Worm (Caenorhabditis elegans) whole organism, L4/young adult: Measurements from ENCODE around the gene pqn-71.

Experiments
- W03F9.2 ChIP-seq: fragments of 150-350 bp; optimal IDR thresholded peaks from 2 replicates; lab custom pipeline; 2014; ENCODE audit warnings: missing biosample characterization, missing genetic modification characterization
- dao-5 ChIP-seq: sonication (generic microtip); optimal IDR thresholded peaks from 2 replicates; lab custom pipeline; 2016; ENCODE audit warnings: missing genotype, missing genetic modification characterization, moderate library complexity, missing compliant biosample characterization
- him-1 ChIP-seq: sonication (generic microtip); optimal IDR thresholded peaks from 2 replicates; lab custom pipeline; 2016; ENCODE audit warnings: missing genotype, missing genetic modification reagents, missing genetic modification characterization, missing compliant biosample characterization

pqn-71 gene

DNA sequence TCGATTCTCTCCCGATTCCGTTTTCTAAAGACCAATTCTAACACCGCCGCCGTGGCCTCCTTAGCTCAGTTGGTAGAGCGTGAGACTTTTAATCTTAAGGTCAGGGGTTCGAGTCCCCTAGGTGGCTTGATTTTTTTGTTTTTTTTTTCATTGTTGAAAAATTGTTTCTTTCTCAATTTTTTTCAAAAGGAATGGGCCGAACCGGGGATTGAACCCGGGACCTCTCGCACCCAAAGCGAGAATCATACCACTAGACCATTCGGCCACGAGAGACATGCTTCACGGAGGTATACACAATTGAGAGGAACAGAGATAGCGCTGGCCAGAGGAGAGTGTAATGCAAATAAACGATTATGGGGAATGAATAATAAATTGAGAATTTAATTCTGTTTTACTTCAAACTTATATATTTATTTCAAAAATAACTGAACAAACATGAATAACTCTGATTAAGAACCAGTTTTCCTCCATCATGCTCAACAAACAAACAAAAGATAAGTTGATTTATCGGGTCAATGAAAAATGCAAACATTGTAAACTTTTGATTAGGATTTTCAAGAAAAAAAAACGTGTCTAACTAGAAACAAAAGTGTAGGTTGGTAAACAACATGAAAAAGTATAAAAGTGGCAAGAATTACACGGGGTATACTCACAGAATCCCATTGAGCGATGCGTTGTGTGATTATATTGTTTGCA is at the start of gene pqn-71:
TSS of gene pqn-71 (plus strand) at position 646 of the 696 bp plus-strand sequence.
- peak; percentile 71 for TF ChIP-seq W03F9.2 (tag; lab: Kevin White, UChicago)
- peak; percentile 92 for TF ChIP-seq him-1 (tag; lab: Kevin White, UChicago)
- TF ChIP-seq dao-5 (tag; lab: Kevin White, UChicago): peak; percentile 87

ce11 chrV:15415951-15416350 is 49.5 kb upstream of the pqn-71 start, which contains the start of gene srh-265:
Gene srh-265 (plus strand): TSS chrV:15416251.
- TF ChIP-seq him-1 (tag; lab: Kevin White, UChicago): no peak
- TF ChIP-seq W03F9.2 (tag; lab: Kevin White, UChicago): no peak
- no peak for TF ChIP-seq dao-5 (tag; lab: Kevin White, UChicago)

DNA sequence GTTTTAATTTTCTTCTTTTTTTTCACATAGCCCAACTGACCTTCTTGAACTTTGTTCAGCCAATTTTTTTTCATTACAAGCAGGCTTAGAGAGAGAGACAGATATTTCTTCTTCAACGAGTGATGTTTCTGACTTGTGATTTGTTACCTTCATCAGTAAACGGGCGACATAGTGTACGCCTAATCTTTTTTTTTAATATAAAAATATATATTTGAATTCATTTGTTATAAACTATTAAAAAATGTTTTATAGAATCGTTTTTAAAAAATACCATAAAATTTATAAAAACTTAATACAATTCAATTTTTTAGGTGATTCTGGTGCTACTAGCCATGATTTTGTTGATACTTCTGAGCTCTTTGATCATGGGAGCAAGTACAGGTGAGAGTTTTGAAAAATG is 47.7 kb upstream of the pqn-71 start, which contains the start of gene T06E6.10:
TSS of gene T06E6.10 (plus strand) at position 301 of the 400 bp plus-strand sequence.
- TF ChIP-seq him-1 (tag; lab: Kevin White, UChicago) (no peak), dao-5 (tag; lab: Kevin White, UChicago) (no peak), W03F9.2 (tag; lab: Kevin White, UChicago) (no peak)

- TF ChIP-seq him-1 (tag; lab: Kevin White, UChicago) (no peak), dao-5 (tag; lab: Kevin White, UChicago) (no peak), W03F9.2 (tag; lab: Kevin White, UChicago) (no peak)
These were observed 41.9 kb upstream of the pqn-71 start, which contains the start of gene fbxa-104 for ce11 chrV:15423601-15424000. Gene fbxa-104 (minus strand): TSS chrV:15423683.

DNA sequence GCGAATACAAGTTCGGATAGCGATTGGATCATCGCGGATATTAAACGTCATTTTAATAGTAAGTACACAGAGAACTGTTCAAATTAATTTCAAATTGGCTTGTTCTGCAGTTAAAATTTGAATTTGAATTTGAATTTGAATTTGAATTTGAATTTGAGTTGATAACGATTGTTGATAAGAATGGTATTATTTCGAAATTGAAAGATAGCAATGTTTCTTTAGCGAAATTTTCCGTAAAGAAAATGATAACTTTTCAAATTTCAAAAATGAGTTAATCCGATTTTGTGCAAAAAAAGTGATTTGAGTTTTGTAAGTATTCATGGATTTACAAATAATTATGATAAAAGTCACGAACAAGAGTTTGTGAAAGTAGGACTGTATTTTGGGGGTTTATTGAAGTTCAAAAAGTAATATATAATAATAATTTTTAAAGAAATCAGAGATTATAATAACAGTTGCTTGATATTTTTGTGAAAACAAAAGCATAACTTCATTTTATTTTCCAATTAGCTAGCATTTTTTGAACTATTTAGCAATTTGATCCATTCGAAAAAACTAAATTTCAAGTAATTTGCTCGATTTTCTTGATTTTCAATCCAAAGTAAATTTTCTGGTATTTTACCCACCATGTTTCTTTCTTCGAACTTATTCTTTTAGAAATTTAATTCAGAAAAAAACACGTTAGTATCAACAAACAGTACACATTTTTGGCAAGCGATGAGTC is 39.9 kb upstream of the pqn-71 start, which contains the start of gene Y36E3A.2:
TSS of gene Y36E3A.2 (plus strand) at position 674 of the 724 bp plus-strand sequence.
- TF ChIP-seq dao-5 (tag; lab: Kevin White, UChicago) (no peak), him-1 (tag; lab: Kevin White, UChicago) (no peak), W03F9.2 (tag; lab: Kevin White, UChicago) (no peak)

DNA sequence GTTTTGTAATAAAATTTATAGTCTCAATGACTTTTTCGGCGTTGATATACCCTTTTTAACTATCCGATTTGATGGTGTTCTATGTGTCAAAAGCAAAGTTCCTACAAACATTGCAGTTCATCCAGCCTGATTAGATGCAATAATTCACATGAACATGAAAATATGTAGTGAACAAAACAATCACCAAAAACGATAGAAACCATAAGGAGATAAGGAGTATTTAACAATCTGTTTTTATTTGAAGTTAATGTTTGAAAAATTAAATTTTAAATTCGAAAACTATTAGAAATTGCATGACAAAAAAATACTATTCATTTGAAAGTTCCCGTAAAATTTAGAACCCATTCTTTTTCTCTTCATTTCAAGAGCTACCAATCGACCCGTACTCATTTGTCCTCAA is 38.5 kb upstream of the pqn-71 start, which contains the start of gene fbxa-209:
TSS of gene fbxa-209 (minus strand) at position 101 of the 400 bp plus-strand sequence.
- no peak for TF ChIP-seq dao-5 (tag; lab: Kevin White, UChicago)
- no peak for TF ChIP-seq him-1 (tag; lab: Kevin White, UChicago)
- TF ChIP-seq W03F9.2 (tag; lab: Kevin White, UChicago): no peak

DNA sequence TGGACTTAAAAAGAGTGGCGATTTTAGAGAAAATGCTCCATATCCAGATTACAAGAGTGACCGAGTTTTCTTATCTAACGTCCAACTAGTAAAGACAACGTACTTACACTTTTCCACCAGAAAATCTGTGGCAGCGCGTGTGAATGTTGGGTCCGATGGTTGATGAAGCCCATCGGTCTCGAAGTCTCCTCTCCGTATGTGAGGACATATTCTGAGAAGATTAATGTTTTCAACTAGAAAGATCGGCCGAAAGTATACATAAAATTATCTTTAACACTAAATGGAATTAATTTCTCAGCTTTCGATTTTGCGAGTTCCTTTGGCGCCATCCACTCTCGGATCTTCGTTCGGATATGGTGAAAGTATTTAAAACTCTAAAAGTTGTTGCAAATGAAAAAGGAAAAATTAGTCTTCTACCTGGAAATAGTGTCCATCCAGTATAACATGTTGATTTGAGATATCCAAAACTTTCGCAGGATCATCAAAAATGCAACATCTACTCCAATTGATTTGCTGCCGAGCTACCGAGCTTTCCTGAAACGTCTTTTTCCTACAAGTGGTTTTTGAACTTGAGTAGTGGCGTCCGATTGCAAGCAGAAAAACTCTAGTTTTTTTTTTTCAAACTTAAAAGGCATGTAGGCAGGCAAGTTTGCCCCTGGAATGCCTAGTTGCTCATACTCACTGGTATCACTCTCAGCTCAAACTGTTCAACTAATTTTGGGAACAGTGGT is 34.0 kb upstream of the pqn-71 start:
- TF ChIP-seq W03F9.2 (tag; lab: Kevin White, UChicago) (no peak), him-1 (tag; lab: Kevin White, UChicago) (no peak), dao-5 (tag; lab: Kevin White, UChicago) (no peak)

ce11 chrV:15432457-15432856 is 33.0 kb upstream of the pqn-71 start, which contains the start of gene T26H5.8:
Gene T26H5.8 (minus strand): TSS chrV:15432726.
- TF ChIP-seq dao-5 (tag; lab: Kevin White, UChicago): no peak
- peak; percentile 34 for TF ChIP-seq W03F9.2 (tag; lab: Kevin White, UChicago)

DNA sequence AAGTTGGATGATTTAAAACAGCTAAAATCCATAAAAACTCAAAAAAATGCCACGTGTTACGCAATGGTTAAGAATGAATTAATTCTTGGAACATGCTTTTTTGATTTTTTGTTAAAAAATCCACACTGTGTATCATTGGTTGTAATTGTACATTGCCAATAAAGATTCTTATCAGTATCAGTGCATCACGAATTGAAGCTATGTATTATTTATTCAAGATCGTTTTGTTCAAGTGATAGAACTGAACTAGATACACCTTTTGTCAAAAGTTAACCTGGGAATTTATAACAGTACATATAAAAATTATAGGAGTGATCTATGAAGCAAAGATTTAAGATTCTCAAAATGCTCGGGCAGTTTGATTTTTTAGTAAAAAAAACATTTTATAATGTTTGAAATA is 30.8 kb upstream of the pqn-71 start:
- no peak for TF ChIP-seq dao-5 (tag; lab: Kevin White, UChicago)

DNA sequence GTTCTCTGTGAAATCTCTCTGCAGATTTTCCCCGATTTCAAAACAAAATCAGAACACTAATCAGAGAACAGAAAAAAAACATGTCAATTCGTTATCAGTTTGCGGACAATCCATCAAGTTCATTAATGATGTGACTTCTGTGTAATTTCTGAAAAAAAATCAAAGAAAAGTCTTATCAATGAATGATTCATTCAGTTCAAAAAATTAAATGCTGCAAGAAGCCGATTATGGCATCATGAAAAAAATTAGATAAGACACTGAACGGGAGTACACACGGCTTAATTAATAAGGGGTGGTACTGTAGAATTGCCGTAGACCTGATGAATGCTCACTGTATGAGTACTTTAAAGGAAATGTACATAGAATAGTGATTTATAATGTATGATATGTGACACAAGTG is 29.3 kb upstream of the pqn-71 start:
- TF ChIP-seq W03F9.2 (tag; lab: Kevin White, UChicago) (no peak), dao-5 (tag; lab: Kevin White, UChicago) (no peak), him-1 (tag; lab: Kevin White, UChicago) (no peak)

DNA sequence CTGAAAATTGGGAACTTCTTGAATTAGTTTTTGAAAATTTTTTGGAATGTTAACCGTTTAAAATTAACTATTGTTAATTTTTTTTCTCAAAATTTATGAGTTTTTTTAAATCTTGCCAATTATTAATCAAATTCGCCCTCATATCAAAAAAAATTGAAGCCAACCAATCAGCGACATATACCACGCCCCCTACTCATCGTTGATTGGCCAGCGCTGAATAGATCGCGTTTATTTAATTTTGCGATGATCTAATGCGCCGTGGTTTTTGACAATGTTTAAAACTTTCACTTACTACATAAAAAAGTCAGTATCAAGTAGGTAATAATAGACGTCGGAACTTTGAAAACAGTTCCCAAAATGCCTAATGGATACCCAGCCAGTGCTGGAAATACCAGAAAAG is 23.1 kb upstream of the pqn-71 start:
- TF ChIP-seq him-1 (tag; lab: Kevin White, UChicago) (no peak), W03F9.2 (tag; lab: Kevin White, UChicago) (no peak), dao-5 (tag; lab: Kevin White, UChicago) (no peak)

- no peak for TF ChIP-seq dao-5 (tag; lab: Kevin White, UChicago)
- no peak for TF ChIP-seq him-1 (tag; lab: Kevin White, UChicago)
- TF ChIP-seq W03F9.2 (tag; lab: Kevin White, UChicago): no peak
These were observed 21.8 kb upstream of the pqn-71 start, which contains the start of gene T26H5.10 for ce11 chrV:15443708-15444107. Gene T26H5.10 (minus strand): TSS chrV:15443808.

DNA sequence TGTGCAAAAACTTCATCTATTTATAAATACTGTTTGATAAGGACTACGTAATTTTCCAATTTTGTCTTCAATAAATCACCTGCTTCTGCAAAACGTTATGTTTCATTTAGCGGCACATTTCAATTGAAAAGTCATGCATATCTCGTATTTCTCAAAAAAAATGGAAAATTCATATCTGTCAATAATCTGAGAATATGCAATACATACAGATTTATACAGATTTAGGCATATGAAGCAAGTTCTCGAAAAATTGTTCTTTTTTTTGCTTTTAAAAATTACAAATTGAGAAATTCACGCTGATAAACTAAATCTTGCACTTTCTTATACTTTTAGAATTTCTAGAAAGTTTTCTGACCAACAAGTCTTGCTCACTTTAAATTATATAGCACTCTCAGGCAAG is 21.3 kb upstream of the pqn-71 start, which contains the start of gene T26H5.11:
TSS of gene T26H5.11 (minus strand) at position 101 of the 400 bp plus-strand sequence.
- TF ChIP-seq him-1 (tag; lab: Kevin White, UChicago) (no peak), dao-5 (tag; lab: Kevin White, UChicago) (no peak), W03F9.2 (tag; lab: Kevin White, UChicago) (no peak)
